Worm (Caenorhabditis elegans): Measurements from ENCODE around the gene M162.5.
"Not testable (repeated sequence)": the region's sequence is repeated elsewhere in the genome, so short reads cannot be mapped to it uniquely, and the experiment has no call there.

M162.5 gene

ce11 chrV:19760751-19761150 is at the start of gene M162.5:
Gene M162.5, plus strand, starts transcription at chrV:19761051.
- no peak for TF ChIP-seq snpc-4 (tag; optimal IDR thresholded peaks at IDR 0.05)
- TF ChIP-seq cnd-1 (tag; optimal IDR thresholded peaks at IDR 0.05) = no peak
- TF ChIP-seq mls-2 (tag; optimal IDR thresholded peaks at IDR 0.05) = no peak
- no peak for TF ChIP-seq sptf-1 (tag; optimal IDR thresholded peaks at IDR 0.05)
- TF ChIP-seq ces-1 (GFP tag; optimal IDR thresholded peaks at IDR 0.05) = no peak
- TF ChIP-seq ztf-11 (tag; optimal IDR thresholded peaks at IDR 0.05) = no peak
- TF ChIP-seq nhr-76 (tag; optimal IDR thresholded peaks at IDR 0.05) = no peak
- TF ChIP-seq unc-39 (tag; optimal IDR thresholded peaks at IDR 0.05) = no peak
- TF ChIP-seq M03D4.4 (tag; optimal IDR thresholded peaks at IDR 0.05) = no peak
- TF ChIP-seq pha-4 (tag; optimal IDR thresholded peaks at IDR 0.05) = no peak
- no peak for TF ChIP-seq nhr-237 (tag; optimal IDR thresholded peaks at IDR 0.05)
- TF ChIP-seq blmp-1 (tag; optimal IDR thresholded peaks at IDR 0.05) = no peak
- no peak for TF ChIP-seq ham-2 (GFP tag; optimal IDR thresholded peaks at IDR 0.05)
- TF ChIP-seq lin-13 (tag; optimal IDR thresholded peaks at IDR 0.05) = no peak
- no peak for TF ChIP-seq bed-3 (GFP tag; optimal IDR thresholded peaks at IDR 0.05)
- no peak for TF ChIP-seq mep-1 (tag; optimal IDR thresholded peaks at IDR 0.05)
- TF ChIP-seq nhr-28 (tag; optimal IDR thresholded peaks at IDR 0.05) = no peak

ce11 chrV:19711646-19712045 is 49.2 kb upstream of the M162.5 start, which contains the start of gene Y43F8C.23:
Gene Y43F8C.23, minus strand, starts transcription at chrV:19711746.
- TF ChIP-seq hlh-1, nhr-28, mls-2 (tag; optimal IDR thresholded peaks at IDR 0.05): not testable (repeated sequence)

- TF ChIP-seq ces-1 (GFP tag; optimal IDR thresholded peaks at IDR 0.05) = no peak
- TF ChIP-seq zip-8 (tag; optimal IDR thresholded peaks at IDR 0.05) = no peak
- no peak for TF ChIP-seq flh-1 (GFP tag; optimal IDR thresholded peaks at IDR 0.05)
- TF ChIP-seq unc-39 (tag; optimal IDR thresholded peaks at IDR 0.05) = no peak
- no peak for TF ChIP-seq cnd-1 (tag; optimal IDR thresholded peaks at IDR 0.05)
- no peak for TF ChIP-seq ceh-39 (tag; optimal IDR thresholded peaks at IDR 0.05)
- no peak for TF ChIP-seq pha-4 (tag; optimal IDR thresholded peaks at IDR 0.05)
- no peak for TF ChIP-seq snpc-4 (tag; optimal IDR thresholded peaks at IDR 0.05)
- no peak for TF ChIP-seq elt-3 (tag; optimal IDR thresholded peaks at IDR 0.05)
- TF ChIP-seq ceh-43 (GFP tag; optimal IDR thresholded peaks at IDR 0.05) = no peak
- no peak for TF ChIP-seq nhr-2 (tag; optimal IDR thresholded peaks at IDR 0.05)
- TF ChIP-seq unc-120 (tag; optimal IDR thresholded peaks at IDR 0.05; ENCODE audit: poor library complexity, severe bottlenecking) = no peak
- no peak for TF ChIP-seq bed-3 (GFP tag; optimal IDR thresholded peaks at IDR 0.05)
- TF ChIP-seq M03D4.4 (tag; optimal IDR thresholded peaks at IDR 0.05) = no peak
- no peak for TF ChIP-seq drap-1 (GFP tag; optimal IDR thresholded peaks at IDR 0.05)
- TF ChIP-seq ztf-11 (tag; optimal IDR thresholded peaks at IDR 0.05) = no peak
- TF ChIP-seq lin-13 (tag; optimal IDR thresholded peaks at IDR 0.05) = no peak
- no peak for TF ChIP-seq nhr-76 (tag; optimal IDR thresholded peaks at IDR 0.05)
These were observed 45.4 kb upstream of the M162.5 start, which contains the start of gene Y43F8C.16 for ce11 chrV:19715419-19715818. Gene Y43F8C.16, minus strand, starts transcription at chrV:19715519.

ce11 chrV:19715847-19716246 is 45.0 kb upstream of the M162.5 start, which contains the start of gene Y43F8C.17:
Gene Y43F8C.17, plus strand, starts transcription at chrV:19716147.
- TF ChIP-seq hlh-1 (tag; optimal IDR thresholded peaks at IDR 0.05) (no peak), cnd-1 (tag; optimal IDR thresholded peaks at IDR 0.05) (no peak), mab-5 (tag; optimal IDR thresholded peaks at IDR 0.05) (no peak), ceh-39 (tag; optimal IDR thresholded peaks at IDR 0.05) (no peak), ztf-11 (tag; optimal IDR thresholded peaks at IDR 0.05) (no peak)

- peak; percentile 86 for TF ChIP-seq unc-62 (GFP tag; optimal IDR thresholded peaks at IDR 0.05)
- TF ChIP-seq bed-3 (GFP tag; optimal IDR thresholded peaks at IDR 0.05) = no peak
- peak; percentile 21 for TF ChIP-seq hlh-1 (tag; optimal IDR thresholded peaks at IDR 0.05)
These were observed 42.9 kb upstream of the M162.5 start for ce11 chrV:19717933-19718332.

ce11 chrV:19718660-19719059 is 42.2 kb upstream of the M162.5 start:
- no peak for TF ChIP-seq lin-13 (tag; optimal IDR thresholded peaks at IDR 0.05)
- TF ChIP-seq mep-1 (tag; optimal IDR thresholded peaks at IDR 0.05) = no peak
- no peak for TF ChIP-seq elt-1 (tag; optimal IDR thresholded peaks at IDR 0.05; ENCODE audit: borderline replicate concordance, insufficient read depth)
- no peak for TF ChIP-seq unc-39 (tag; optimal IDR thresholded peaks at IDR 0.05)
- no peak for TF ChIP-seq cnd-1 (tag; optimal IDR thresholded peaks at IDR 0.05)
- TF ChIP-seq ceh-43 (GFP tag; optimal IDR thresholded peaks at IDR 0.05) = no peak
- no peak for TF ChIP-seq blmp-1 (tag; optimal IDR thresholded peaks at IDR 0.05)
- no peak for TF ChIP-seq sptf-1 (tag; optimal IDR thresholded peaks at IDR 0.05)
- no peak for TF ChIP-seq M03D4.4 (tag; optimal IDR thresholded peaks at IDR 0.05)
- TF ChIP-seq bed-3 (GFP tag; optimal IDR thresholded peaks at IDR 0.05) = no peak
- TF ChIP-seq ceh-39 (tag; optimal IDR thresholded peaks at IDR 0.05) = no peak
- no peak for TF ChIP-seq pha-4 (tag; optimal IDR thresholded peaks at IDR 0.05)
- no peak for TF ChIP-seq drap-1 (GFP tag; optimal IDR thresholded peaks at IDR 0.05)
- TF ChIP-seq ceh-83 (GFP tag; optimal IDR thresholded peaks at IDR 0.05) = no peak
- no peak for TF ChIP-seq nhr-76 (tag; optimal IDR thresholded peaks at IDR 0.05)
- no peak for TF ChIP-seq ztf-11 (tag; optimal IDR thresholded peaks at IDR 0.05)
- no peak for TF ChIP-seq lin-32 (GFP tag; optimal IDR thresholded peaks at IDR 0.05)
- TF ChIP-seq zip-8 (tag; optimal IDR thresholded peaks at IDR 0.05) = no peak
- no peak for TF ChIP-seq mls-2 (tag; optimal IDR thresholded peaks at IDR 0.05)
